Worm (Caenorhabditis elegans) whole organism, L2 larva: ENCODE data around the gene cpt-3.
"Not testable (repeated sequence)": the region's sequence is repeated elsewhere in the genome, so short reads cannot be mapped to it uniquely, and the experiment has no call there.

Experiments used
- C34F6.9 ChIP-seq: fragments of 150-350 bp; optimal IDR thresholded peaks from 2 replicates; lab custom pipeline; 2014; ENCODE audit warnings: missing biosample characterization, missing genetic modification characterization
- R02D3.7 ChIP-seq: fragments of 150-350 bp; optimal IDR thresholded peaks from 2 replicates; lab custom pipeline; 2014; ENCODE audit warnings: missing biosample characterization, missing genetic modification characterization
- Y55F3AM.14 ChIP-seq: fragments of 200-800 bp; sonication (Bioruptor generic); optimal IDR thresholded peaks from 2 replicates; lab custom pipeline; 2018; ENCODE audit warnings: mild to moderate bottlenecking, missing genetic modification characterization, missing compliant biosample characterization
- ZK546.5 ChIP-seq: sonication (generic microtip); optimal IDR thresholded peaks from 2 replicates; lab custom pipeline; 2017; ENCODE audit warnings: missing biosample characterization, missing genetic modification characterization
- alr-1 ChIP-seq: fragments of 150-350 bp; optimal IDR thresholded peaks from 2 replicates; lab custom pipeline; 2014; ENCODE audit warnings: missing biosample characterization, missing genetic modification characterization
- aly-2 ChIP-seq: fragments of 150-350 bp; optimal IDR thresholded peaks from 2 replicates; lab custom pipeline; 2014; ENCODE audit warnings: missing biosample characterization, missing genetic modification characterization
- ama-1 ChIP-seq: fragments of 150-350 bp; optimal IDR thresholded peaks from 2 replicates; lab custom pipeline; 2018; ENCODE audit warnings: inconsistent platforms
- blmp-1 ChIP-seq: sonication (generic microtip); optimal IDR thresholded peaks from 2 replicates; lab custom pipeline; 2017; ENCODE audit warnings: missing genetic modification characterization, mild to moderate bottlenecking, missing compliant biosample characterization, antibody characterized with exemption, moderate library complexity; ENCODE audit not compliant: insufficient read depth
- crh-2 ChIP-seq: sonication (generic microtip); optimal IDR thresholded peaks from 2 replicates; lab custom pipeline; 2017; ENCODE audit warnings: missing biosample characterization, missing genetic modification characterization
- elt-1 ChIP-seq: fragments of 150-350 bp; optimal IDR thresholded peaks from 2 replicates; lab custom pipeline; 2014; ENCODE audit warnings: missing biosample characterization, missing genetic modification characterization
- elt-3 ChIP-seq: sonication (generic microtip); optimal IDR thresholded peaks from 2 replicates; lab custom pipeline; 2017; ENCODE audit warnings: missing biosample characterization, missing genetic modification characterization
- fos-1 ChIP-seq: fragments of 150-350 bp; optimal IDR thresholded peaks from 2 replicates; lab custom pipeline; 2014; ENCODE audit warnings: missing biosample characterization, missing genetic modification characterization
- gmeb-1 ChIP-seq: fragments of 150-350 bp; optimal IDR thresholded peaks from 2 replicates; lab custom pipeline; 2014; ENCODE audit warnings: missing biosample characterization, missing genetic modification characterization
- lin-11 ChIP-seq: fragments of 150-350 bp; sonication (generic microtip); optimal IDR thresholded peaks from 2 replicates; lab custom pipeline; 2014; ENCODE audit warnings: missing biosample characterization, missing genetic modification characterization, inconsistent platforms, mixed read lengths
- lin-13 ChIP-seq: fragments of 150-350 bp; optimal IDR thresholded peaks from 2 replicates; lab custom pipeline; 2014; ENCODE audit warnings: missing biosample characterization, missing genetic modification reagents, missing genetic modification characterization
- lin-39 ChIP-seq: fragments of 150-350 bp; optimal IDR thresholded peaks from 2 replicates; lab custom pipeline; 2014; ENCODE audit warnings: missing biosample characterization, missing genetic modification reagents, missing genetic modification characterization
- lsy-2 ChIP-seq, 2 experiments: fragments of 150-350 bp in 1 of 2; sonication (generic microtip) in 1 of 2; optimal IDR thresholded peaks; 2 replicates each; lab custom pipeline; 2014 to 2017; ENCODE audit warnings: missing biosample characterization in 2 of 2, missing genetic modification characterization in 2 of 2
- mab-5 ChIP-seq: fragments of 150-350 bp; optimal IDR thresholded peaks from 2 replicates; lab custom pipeline; 2014; ENCODE audit warnings: missing biosample characterization, missing genetic modification characterization
- mbf-1 ChIP-seq: sonication (generic microtip); optimal IDR thresholded peaks from 2 replicates; lab custom pipeline; 2017; ENCODE audit warnings: missing biosample characterization, missing genetic modification characterization
- mdl-1 ChIP-seq, 2 experiments: fragments of 150-350 bp in 1 of 2; sonication (generic microtip) in 1 of 2; optimal IDR thresholded peaks; 2 replicates each; lab custom pipeline; 2017; ENCODE audit warnings: missing biosample characterization in 2 of 2, missing genetic modification characterization in 2 of 2
- nhr-10 ChIP-seq: sonication (generic microtip); optimal IDR thresholded peaks from 2 replicates; lab custom pipeline; 2017; ENCODE audit warnings: missing biosample characterization, missing genetic modification characterization
- nhr-11 ChIP-seq: fragments of 150-350 bp; optimal IDR thresholded peaks from 2 replicates; lab custom pipeline; 2014; ENCODE audit warnings: missing biosample characterization, missing genetic modification characterization
- nhr-12 ChIP-seq: fragments of 150-350 bp; optimal IDR thresholded peaks from 2 replicates; lab custom pipeline; 2014; ENCODE audit warnings: missing biosample characterization, missing genetic modification characterization
- nhr-129 ChIP-seq: fragments of 150-350 bp; optimal IDR thresholded peaks from 2 replicates; lab custom pipeline; 2014; ENCODE audit warnings: missing biosample characterization, missing genetic modification characterization
- nhr-21 ChIP-seq: fragments of 150-350 bp; optimal IDR thresholded peaks from 2 replicates; lab custom pipeline; 2014; ENCODE audit warnings: missing biosample characterization, missing genetic modification characterization
- nhr-237 ChIP-seq: fragments of 150-350 bp; optimal IDR thresholded peaks from 2 replicates; lab custom pipeline; 2014; ENCODE audit warnings: missing biosample characterization, missing genetic modification characterization
- nhr-25 ChIP-seq: fragments of 150-350 bp; sonication (generic microtip); optimal IDR thresholded peaks from 3 replicates; lab custom pipeline; 2014; ENCODE audit warnings: missing biosample characterization, missing genetic modification characterization
- nhr-6 ChIP-seq: fragments of 150-350 bp; optimal IDR thresholded peaks from 2 replicates; lab custom pipeline; 2014; ENCODE audit warnings: missing biosample characterization, missing genetic modification characterization
- sem-4 ChIP-seq: fragments of 150-350 bp; optimal IDR thresholded peaks from 2 replicates; lab custom pipeline; 2014; ENCODE audit warnings: missing biosample characterization, missing genetic modification reagents, missing genetic modification characterization
- skn-1 ChIP-seq: sonication (generic microtip); optimal IDR thresholded peaks from 2 replicates; lab custom pipeline; 2017; ENCODE audit warnings: missing biosample characterization, missing genetic modification characterization
- sma-9 ChIP-seq, 2 experiments: fragments of 150-350 bp in 1 of 2; sonication (generic microtip) in 1 of 2; optimal IDR thresholded peaks; 2 replicates each; lab custom pipeline; 2014 to 2016; ENCODE audit warnings: missing genetic modification characterization in 2 of 2, mild to moderate bottlenecking in 1 of 2, missing biosample characterization in 1 of 2, missing compliant biosample characterization in 1 of 2, missing genetic modification reagents in 1 of 2, moderate library complexity in 1 of 2
- snpc-4 ChIP-seq: fragments of 150-350 bp; optimal IDR thresholded peaks from 2 replicates; lab custom pipeline; 2014; ENCODE audit warnings: missing biosample characterization, missing genetic modification characterization
- unc-62 ChIP-seq: fragments of 150-350 bp; optimal IDR thresholded peaks from 2 replicates; lab custom pipeline; 2014; ENCODE audit warnings: missing biosample characterization, missing genetic modification reagents, missing genetic modification characterization
- zag-1 ChIP-seq: fragments of 150-350 bp; optimal IDR thresholded peaks from 2 replicates; lab custom pipeline; 2014; ENCODE audit warnings: missing biosample characterization, missing genetic modification characterization
- ztf-11 ChIP-seq: sonication (generic microtip); optimal IDR thresholded peaks from 2 replicates; lab custom pipeline; 2017; ENCODE audit warnings: missing biosample characterization, missing genetic modification characterization
- ztf-4 ChIP-seq: fragments of 150-350 bp; optimal IDR thresholded peaks from 2 replicates; lab custom pipeline; 2014; ENCODE audit warnings: missing biosample characterization, missing genetic modification characterization

Gene cpt-3

ce11 chrIII:2082519-2082918 is at the start of gene cpt-3:
Gene cpt-3 (plus strand): TSS chrIII:2082819.
- TF ChIP-seq gmeb-1, nhr-21, alr-1 (tag; lab: Kevin White, UChicago): not testable (repeated sequence)

- TF ChIP-seq gmeb-1 (tag; lab: Kevin White, UChicago), result no peak
- TF ChIP-seq crh-2 (tag; lab: Kevin White, UChicago), result no peak
- TF ChIP-seq nhr-21 (tag; lab: Kevin White, UChicago), result no peak
- TF ChIP-seq nhr-129 (tag; lab: Kevin White, UChicago), result no peak
- TF ChIP-seq nhr-25 (tag; lab: Kevin White, UChicago), result no peak
- no peak for TF ChIP-seq mdl-1 (tag; optimal IDR thresholded peaks at IDR 0.05; lab: Kevin White, UChicago)
- no peak for TF ChIP-seq mbf-1 (tag; lab: Kevin White, UChicago)
- TF ChIP-seq nhr-10, result no peak
- TF ChIP-seq blmp-1 (tag; lab: Kevin White, UChicago), result no peak
- TF ChIP-seq lin-11, result no peak
- no peak for TF ChIP-seq lsy-2 (tag; optimal IDR thresholded peaks at IDR 0.05; lab: Kevin White, UChicago)
- TF ChIP-seq skn-1, result no peak
- TF ChIP-seq unc-62, result no peak
- TF ChIP-seq nhr-237, result no peak
- TF ChIP-seq ztf-11 (tag; lab: Kevin White, UChicago), result no peak
- TF ChIP-seq C34F6.9 (tag; lab: Kevin White, UChicago), result no peak
- TF ChIP-seq nhr-12 (tag; lab: Kevin White, UChicago), result no peak
- TF ChIP-seq ztf-4 (tag; lab: Kevin White, UChicago), result no peak
Observed at ce11 chrIII:2047907-2048306, 34.7 kb upstream of the cpt-3 start, which contains the start of gene dpy-1. Gene dpy-1 (minus strand): TSS chrIII:2048007.

- TF ChIP-seq ztf-4 (tag; lab: Kevin White, UChicago) (no peak), R02D3.7 (tag; lab: Kevin White, UChicago) (no peak), nhr-237 (no peak), mdl-1 (tag; optimal IDR thresholded peaks at IDR 0.05; lab: Kevin White, UChicago) (no peak), aly-2 (tag; lab: Kevin White, UChicago) (no peak), fos-1 (peak; percentile 27), zag-1 (tag; lab: Kevin White, UChicago) (no peak), blmp-1 (tag; lab: Kevin White, UChicago) (no peak)
Observed at ce11 chrIII:2049825-2050224, 32.8 kb upstream of the cpt-3 start.

- no peak for TF ChIP-seq Y55F3AM.14 (GFP tag; lab: Kevin White, UChicago)
- TF ChIP-seq elt-1 (tag; lab: Kevin White, UChicago), result no peak
- no peak for TF ChIP-seq lin-13 (GFP tag; lab: Kevin White, UChicago)
- peak; percentile 6 for TF ChIP-seq fos-1
Observed at ce11 chrIII:2050494-2050893, 32.1 kb upstream of the cpt-3 start.

ce11 chrIII:2053433-2053832 is 29.2 kb upstream of the cpt-3 start:
- TF ChIP-seq sma-9 (GFP tag; optimal IDR thresholded peaks at IDR 0.05; lab: Kevin White, UChicago) (peak; percentile 22), sma-9 (tag; optimal IDR thresholded peaks at IDR 0.05; lab: Kevin White, UChicago) (no peak), fos-1 (peak; percentile 80), nhr-21 (tag; lab: Kevin White, UChicago) (no peak)

- TF ChIP-seq aly-2 (tag; lab: Kevin White, UChicago) (no peak), gmeb-1 (tag; lab: Kevin White, UChicago) (no peak), nhr-129 (tag; lab: Kevin White, UChicago) (no peak), nhr-11 (tag; lab: Kevin White, UChicago) (no peak), nhr-6 (tag; lab: Kevin White, UChicago) (no peak), ZK546.5 (tag; lab: Kevin White, UChicago) (no peak), skn-1 (no peak), sem-4 (tag; lab: Kevin White, UChicago) (no peak), snpc-4 (tag; lab: Kevin White, UChicago) (no peak), zag-1 (tag; lab: Kevin White, UChicago) (no peak), Y55F3AM.14 (GFP tag; lab: Kevin White, UChicago) (no peak), lin-39 (tag; lab: Kevin White, UChicago) (no peak), ama-1 (lab: Kevin White, UChicago) (no peak), nhr-237 (no peak), mab-5 (no peak), blmp-1 (tag; lab: Kevin White, UChicago) (no peak), mbf-1 (tag; lab: Kevin White, UChicago) (no peak), alr-1 (tag; lab: Kevin White, UChicago) (no peak), elt-3 (no peak)
Observed at ce11 chrIII:2054084-2054483, 28.5 kb upstream of the cpt-3 start, which contains the start of gene M01E10.3. Gene M01E10.3 (minus strand): TSS chrIII:2054184.
